Worm (Caenorhabditis elegans) whole organism, L4 larva: ENCODE data around the gene F17E9.4.

ENCODE experiments used
- D1046.2 ChIP-seq: fragments of 200-800 bp; sonication (Bioruptor generic); IDR thresholded peaks from 2 replicates; pipeline ENCODE4 v1.3.6; 2022; ENCODE audit warnings: missing genetic modification characterization, missing compliant biosample characterization
- F26F4.8 ChIP-seq: fragments of 200-800 bp; sonication (Bioruptor generic); conservative IDR thresholded peaks from 2 replicates; pipeline ENCODE4 v1.3.6; 2022; ENCODE audit warnings: missing genetic modification characterization, missing compliant biosample characterization
- F49E8.2 ChIP-seq: sonication (generic microtip); optimal IDR thresholded peaks from 2 replicates; lab custom pipeline; 2016; ENCODE audit warnings: missing compliant biosample characterization, mild to moderate bottlenecking, missing genetic modification characterization, borderline replicate concordance
- R02D3.7 ChIP-seq: fragments of 150-350 bp; sonication (generic microtip); optimal IDR thresholded peaks from 3 replicates; lab custom pipeline; 2014; ENCODE audit warnings: missing biosample characterization, missing genetic modification characterization
- T20F7.1 ChIP-seq: fragments of 200-800 bp; sonication (Bioruptor generic); optimal IDR thresholded peaks from 2 replicates; lab custom pipeline; 2018; ENCODE audit warnings: mild to moderate bottlenecking, missing genetic modification characterization, missing compliant biosample characterization
- T26A8.4 ChIP-seq: fragments of 200-800 bp; sonication (Bioruptor generic); IDR thresholded peaks from 2 replicates; pipeline ENCODE4 v1.3.6; 2022; ENCODE audit warnings: missing genetic modification characterization, missing compliant biosample characterization
- ZK337.2 ChIP-seq: fragments of 200-800 bp; sonication (Bioruptor generic); IDR thresholded peaks from 2 replicates; pipeline ENCODE4 v1.3.6; 2022; ENCODE audit warnings: missing genetic modification reagents, missing genetic modification characterization, missing compliant biosample characterization
- ZK546.5 ChIP-seq, 2 experiments: sonication (generic microtip); optimal IDR thresholded peaks; 2 replicates each; lab custom pipeline; 2017; ENCODE audit warnings: missing biosample characterization in 2 of 2, missing genetic modification characterization in 2 of 2
- aha-1 ChIP-seq: fragments of 150-350 bp; peaks from one replicate; lab custom pipeline; 2014; ENCODE audit warnings: missing biosample characterization, missing genetic modification characterization
- arid-1 ChIP-seq: fragments of 200-800 bp; sonication (Bioruptor generic); conservative IDR thresholded peaks from 2 replicates; pipeline ENCODE4 v1.3.6; 2022; ENCODE audit warnings: missing genetic modification reagents, missing genetic modification characterization, missing compliant biosample characterization
- ceh-44 ChIP-seq: fragments of 200-800 bp; sonication (Bioruptor generic); IDR thresholded peaks from 2 replicates; pipeline ENCODE4 v1.3.6; 2022; ENCODE audit warnings: missing genetic modification reagents, missing genetic modification characterization, missing compliant biosample characterization
- ceh-62 ChIP-seq: sonication (generic microtip); optimal IDR thresholded peaks from 2 replicates; lab custom pipeline; 2017; ENCODE audit warnings: missing biosample characterization, missing genetic modification characterization
- ces-1 ChIP-seq: fragments of 150-350 bp; sonication (generic microtip); optimal IDR thresholded peaks from 4 replicates; lab custom pipeline; 2014; ENCODE audit warnings: missing biosample characterization, missing genetic modification reagents, missing genetic modification characterization
- daf-19 ChIP-seq: fragments of 200-800 bp; sonication (Bioruptor generic); conservative IDR thresholded peaks from 2 replicates; pipeline ENCODE4 v1.3.6; 2022; ENCODE audit warnings: missing genetic modification characterization, missing compliant biosample characterization
- daf-8 ChIP-seq: fragments of 200-800 bp; sonication (Bioruptor generic); IDR thresholded peaks from 2 replicates; pipeline ENCODE4 v1.3.6; 2022; ENCODE audit warnings: missing genetic modification characterization, missing compliant biosample characterization
- dmd-6 ChIP-seq: fragments of 200-800 bp; sonication (Bioruptor generic); IDR thresholded peaks from 2 replicates; pipeline ENCODE4 v1.3.6; 2022; ENCODE audit warnings: missing genetic modification reagents, missing genetic modification characterization, missing compliant biosample characterization
- dmd-8 ChIP-seq: fragments of 200-800 bp; sonication (Bioruptor generic); IDR thresholded peaks from 2 replicates; pipeline ENCODE4 v1.3.6; 2022; ENCODE audit warnings: missing genetic modification characterization, missing compliant biosample characterization
- dpl-1 ChIP-seq: fragments of 150-350 bp; optimal IDR thresholded peaks from 2 replicates; lab custom pipeline; 2014; ENCODE audit warnings: missing biosample characterization, missing genetic modification reagents, missing genetic modification characterization
- egl-43 ChIP-seq: fragments of 200-800 bp; sonication (Bioruptor generic); IDR thresholded peaks from 2 replicates; pipeline ENCODE4 v1.3.6; 2022; ENCODE audit warnings: missing genetic modification reagents, missing genetic modification characterization, missing compliant biosample characterization
- hmg-1.1 ChIP-seq: fragments of 200-800 bp; sonication (Bioruptor generic); IDR thresholded peaks from 2 replicates; pipeline ENCODE4 v1.3.6; 2022; ENCODE audit warnings: missing genetic modification reagents, missing genetic modification characterization, missing compliant biosample characterization
- lim-7 ChIP-seq: fragments of 200-800 bp; sonication (Bioruptor generic); IDR thresholded peaks from 2 replicates; pipeline ENCODE4 v1.3.6; 2022; ENCODE audit warnings: missing genetic modification characterization, missing compliant biosample characterization
- lin-29 ChIP-seq: fragments of 200-800 bp; sonication (Bioruptor generic); IDR thresholded peaks from 2 replicates; pipeline ENCODE4 v1.3.6; 2022; ENCODE audit warnings: missing genetic modification reagents, missing genetic modification characterization, missing compliant biosample characterization
- lin-38 ChIP-seq: fragments of 200-800 bp; sonication (Bioruptor generic); IDR thresholded peaks from 2 replicates; pipeline ENCODE4 v1.3.6; 2022; ENCODE audit warnings: missing genetic modification reagents, missing genetic modification characterization, missing compliant biosample characterization
- lir-3 ChIP-seq: sonication (generic microtip); optimal IDR thresholded peaks from 2 replicates; lab custom pipeline; 2016; ENCODE audit warnings: mild to moderate bottlenecking, missing genetic modification characterization, missing compliant biosample characterization
- lsy-2 ChIP-seq, 2 experiments: fragments of 150-350 bp in 1 of 2; sonication (generic microtip) in 1 of 2; optimal IDR thresholded peaks; 2 replicates each; lab custom pipeline; 2014 to 2017; ENCODE audit warnings: missing biosample characterization in 2 of 2, missing genetic modification characterization in 2 of 2
- mep-1 ChIP-seq: fragments of 150-350 bp; sonication (generic microtip); optimal IDR thresholded peaks from 3 replicates; lab custom pipeline; 2014; ENCODE audit warnings: missing biosample characterization, missing genetic modification characterization
- mes-2 ChIP-seq: sonication (generic microtip); optimal IDR thresholded peaks from 2 replicates; lab custom pipeline; 2016; ENCODE audit warnings: missing genotype, mild to moderate bottlenecking, missing genetic modification characterization, missing compliant biosample characterization; ENCODE audit not compliant: poor library complexity, severe bottlenecking
- mxl-3 ChIP-seq: fragments of 200-800 bp; sonication (Bioruptor generic); optimal IDR thresholded peaks from 2 replicates; lab custom pipeline; 2018; ENCODE audit warnings: mild to moderate bottlenecking, missing genetic modification characterization, missing compliant biosample characterization
- nhr-10 ChIP-seq: fragments of 150-350 bp; optimal IDR thresholded peaks from 2 replicates; lab custom pipeline; 2014; ENCODE audit warnings: missing biosample characterization, missing genetic modification characterization
- nhr-11 ChIP-seq: fragments of 150-350 bp; optimal IDR thresholded peaks from 2 replicates; lab custom pipeline; 2014; ENCODE audit warnings: missing biosample characterization, missing genetic modification characterization
- nhr-237 ChIP-seq: sonication (generic microtip); optimal IDR thresholded peaks from 2 replicates; lab custom pipeline; 2017; ENCODE audit warnings: missing biosample characterization, missing genetic modification characterization
- nhr-42 ChIP-seq: fragments of 200-800 bp; sonication (Bioruptor generic); IDR thresholded peaks from 2 replicates; pipeline ENCODE4 v1.3.6; 2022; ENCODE audit warnings: missing genetic modification characterization, missing compliant biosample characterization
- nhr-6 ChIP-seq: fragments of 150-350 bp; optimal IDR thresholded peaks from 2 replicates; lab custom pipeline; 2014; ENCODE audit warnings: missing biosample characterization, missing genetic modification characterization
- nhr-76 ChIP-seq: fragments of 150-350 bp; optimal IDR thresholded peaks from 2 replicates; lab custom pipeline; 2014; ENCODE audit warnings: missing biosample characterization, missing genetic modification characterization
- nhr-77 ChIP-seq: fragments of 150-350 bp; optimal IDR thresholded peaks from 2 replicates; lab custom pipeline; 2014; ENCODE audit warnings: missing biosample characterization, missing genetic modification characterization
- pha-4 ChIP-seq, 2 experiments: fragments of 150-350 bp in 1 of 2; fragments of 200-800 bp in 1 of 2; sonication (Bioruptor generic) in 1 of 2; IDR thresholded peaks in 1 of 2; optimal IDR thresholded peaks in 1 of 2; 2 replicates each; pipeline versions ENCODE4 v1.3.6 to Lab custom; 2014 to 2022; ENCODE audit warnings: missing genetic modification characterization in 2 of 2, missing genetic modification reagents in 2 of 2, missing biosample characterization in 1 of 2, missing compliant biosample characterization in 1 of 2
- pqm-1 ChIP-seq: sonication (generic microtip); optimal IDR thresholded peaks from 2 replicates; lab custom pipeline; 2017; ENCODE audit warnings: missing biosample characterization, missing genetic modification characterization
- saeg-2 ChIP-seq: fragments of 200-800 bp; sonication (Bioruptor generic); IDR thresholded peaks from 2 replicates; pipeline ENCODE4 v1.3.6; 2022; ENCODE audit warnings: missing genetic modification reagents, missing genetic modification characterization, missing compliant biosample characterization
- snpc-1.2 ChIP-seq: fragments of 200-800 bp; sonication (Bioruptor generic); IDR thresholded peaks from 2 replicates; pipeline ENCODE4 v1.3.6; 2022; ENCODE audit warnings: missing genetic modification reagents, missing genetic modification characterization, missing compliant biosample characterization
- spr-3 ChIP-seq: fragments of 200-800 bp; sonication (Bioruptor generic); optimal IDR thresholded peaks from 2 replicates; lab custom pipeline; 2018; ENCODE audit warnings: mild to moderate bottlenecking, missing genetic modification characterization, missing compliant biosample characterization
- unc-130 ChIP-seq: sonication (generic microtip); optimal IDR thresholded peaks from 2 replicates; lab custom pipeline; 2016; ENCODE audit warnings: missing genetic modification reagents, missing genetic modification characterization, missing compliant biosample characterization
- unc-39 ChIP-seq: sonication (generic microtip); optimal IDR thresholded peaks from 2 replicates; lab custom pipeline; 2017; ENCODE audit warnings: missing biosample characterization, missing genetic modification characterization
- unc-62 ChIP-seq, 3 experiments: fragments of 150-350 bp in 1 of 3; sonication (generic microtip); optimal IDR thresholded peaks in 2 of 3; peaks in 1 of 3; 1 replicate in 1 of 3; 2 replicates in 2 of 3; lab custom pipeline; 2014 to 2017; ENCODE audit warnings: missing biosample characterization in 3 of 3, missing genetic modification characterization in 3 of 3, missing genetic modification reagents in 3 of 3, missing genotype in 1 of 3
- vab-7 ChIP-seq: fragments of 200-800 bp; sonication (Bioruptor generic); IDR thresholded peaks from 2 replicates; pipeline ENCODE4 v1.3.6; 2022; ENCODE audit warnings: missing genetic modification reagents, missing genetic modification characterization, missing compliant biosample characterization
- zfp-3 ChIP-seq: fragments of 200-800 bp; sonication (Bioruptor generic); conservative IDR thresholded peaks from 2 replicates; pipeline ENCODE4 v1.3.6; 2022; ENCODE audit warnings: missing genetic modification reagents, missing genetic modification characterization, missing compliant biosample characterization
- ztf-11 ChIP-seq: fragments of 150-350 bp; optimal IDR thresholded peaks from 2 replicates; lab custom pipeline; 2014; ENCODE audit warnings: missing biosample characterization, missing genetic modification characterization
- ztf-7 ChIP-seq: fragments of 150-350 bp; optimal IDR thresholded peaks from 2 replicates; lab custom pipeline; 2014; ENCODE audit warnings: missing biosample characterization, missing genetic modification characterization

F17E9.4 gene

DNA sequence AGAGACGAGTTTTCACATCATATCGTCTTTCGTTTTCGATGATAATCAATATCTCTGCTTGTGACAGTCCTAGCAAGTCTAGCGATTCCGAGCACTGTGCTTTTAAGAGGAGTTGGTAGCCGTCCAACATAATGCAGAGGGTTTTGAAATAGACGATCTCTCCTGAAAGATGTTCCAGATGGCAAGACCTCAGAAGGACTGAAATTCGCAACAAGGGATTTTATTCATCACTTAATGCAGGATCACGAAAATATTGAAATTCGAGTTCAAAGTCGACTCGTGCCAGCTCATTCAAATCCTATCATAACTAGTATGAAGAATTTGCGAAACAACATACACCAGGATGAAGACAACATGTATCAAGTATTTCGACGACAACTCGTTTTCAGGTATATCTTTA is 29.3 kb downstream of the F17E9.4 start, which contains the start of gene D2096.7 (continued):
- TF ChIP-seq mxl-3 (GFP tag; lab: Kevin White, UChicago) = peak; percentile 39
- TF ChIP-seq nhr-237 (tag; lab: Kevin White, UChicago) = no peak
- peak; percentile 82 for TF ChIP-seq lin-38 (GFP tag; lab: Robert Waterston, UW)
- TF ChIP-seq unc-39 (tag; lab: Kevin White, UChicago) = no peak
- peak; percentile 70 for TF ChIP-seq unc-130 (GFP tag; lab: Kevin White, UChicago)
- TF ChIP-seq T20F7.1 (GFP tag; lab: Kevin White, UChicago) = peak; percentile 51
- TF ChIP-seq ces-1 (GFP tag; lab: Kevin White, UChicago) = no peak
- no peak for TF ChIP-seq nhr-42 (GFP tag; lab: Robert Waterston, UW)
- no peak for TF ChIP-seq R02D3.7 (tag; lab: Kevin White, UChicago)
- TF ChIP-seq ZK337.2 (GFP tag; lab: Robert Waterston, UW) = 0 out of 2 replicates have a peak, but pooled peaks have one; percentile 23
- TF ChIP-seq vab-7 (GFP tag; lab: Robert Waterston, UW) = no peak
- TF ChIP-seq egl-43 = peak; percentile 69
- no peak for TF ChIP-seq daf-8 (GFP tag; lab: Robert Waterston, UW)
- TF ChIP-seq lim-7 (GFP tag; lab: Robert Waterston, UW) = peak; percentile 66; the same call in 1 of the 2 replicates
- no peak for TF ChIP-seq unc-62 (GFP tag; optimal IDR thresholded peaks at IDR 0.05 in 1 of 2; lab: Kevin White, UChicago)
- TF ChIP-seq unc-62 (tag; optimal IDR thresholded peaks at IDR 0.05; lab: Kevin White, UChicago) = no peak
- no peak for TF ChIP-seq ZK546.5 (tag; optimal IDR thresholded peaks at IDR 0.05; lab: Kevin White, UChicago)
- TF ChIP-seq lin-29 (GFP tag; lab: Robert Waterston, UW) = no peak
- TF ChIP-seq F49E8.2 = peak; percentile 94
- TF ChIP-seq mes-2 (tag; lab: Kevin White, UChicago) = peak; percentile 28
- no peak for TF ChIP-seq lir-3 (tag; lab: Kevin White, UChicago)
- peak; percentile 42 for TF ChIP-seq spr-3
- peak; percentile 54; the same call in 1 of the 2 replicates for TF ChIP-seq daf-19 (GFP tag; lab: Robert Waterston, UW)
- peak; percentile 64; the same call in 1 of the 2 replicates for TF ChIP-seq dmd-8
- TF ChIP-seq D1046.2 (GFP tag; lab: Robert Waterston, UW) = peak; percentile 30; the same call in 1 of the 2 replicates
- peak; percentile 47; the same call in 1 of the 2 replicates for TF ChIP-seq saeg-2 (GFP tag; lab: Robert Waterston, UW)
- TF ChIP-seq arid-1 (GFP tag; lab: Robert Waterston, UW) = peak; percentile 76
- TF ChIP-seq nhr-11 (tag; lab: Kevin White, UChicago) = no peak
- 0 out of 2 replicates have a peak, but pooled peaks have one; percentile 36 for TF ChIP-seq zfp-3 (GFP tag; lab: Robert Waterston, UW)
- no peak for TF ChIP-seq pqm-1 (tag; lab: Kevin White, UChicago)
- TF ChIP-seq F26F4.8 (GFP tag; lab: Robert Waterston, UW) = no peak
- TF ChIP-seq, all 104 proteins: peak for 34

DNA sequence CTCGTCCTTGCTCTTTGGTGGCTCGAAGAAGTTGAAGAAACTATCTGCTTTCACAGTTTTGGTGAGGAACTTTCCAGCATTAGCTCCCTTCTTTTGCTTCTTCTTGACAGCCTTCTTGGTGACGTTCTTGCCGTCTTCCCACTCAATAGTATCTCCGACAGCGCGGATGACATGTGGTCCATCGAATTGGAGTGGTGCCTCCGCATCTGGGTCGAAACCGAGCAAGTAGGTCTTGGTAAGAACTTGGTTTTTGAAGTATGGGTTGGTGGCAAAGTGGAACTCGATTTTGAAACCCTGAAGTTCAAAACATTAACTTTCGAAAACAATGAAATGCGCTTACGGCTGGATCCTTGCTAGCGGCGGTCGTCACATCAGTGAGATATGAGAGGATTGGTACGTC is 30.1 kb downstream of the F17E9.4 start:
- no peak for TF ChIP-seq nhr-6 (tag; lab: Kevin White, UChicago)
- TF ChIP-seq aha-1 (tag; lab: Kevin White, UChicago) = peak; percentile 62

- TF ChIP-seq arid-1 (GFP tag; lab: Robert Waterston, UW) (no peak), dmd-8 (no peak), mep-1 (peak; percentile 87), ztf-7 (tag; lab: Kevin White, UChicago) (peak; percentile 8), ztf-11 (tag; lab: Kevin White, UChicago) (no peak), ceh-62 (tag; lab: Kevin White, UChicago) (no peak), T26A8.4 (GFP tag; lab: Robert Waterston, UW) (peak; percentile 23; the same call in 1 of the 2 replicates), nhr-77 (tag; lab: Kevin White, UChicago) (peak; percentile 83), dmd-6 (GFP tag; lab: Robert Waterston, UW) (peak; percentile 44; the same call in 1 of the 2 replicates), lsy-2 (tag; optimal IDR thresholded peaks at IDR 0.05; lab: Kevin White, UChicago) (peak; percentile 46 to 92), nhr-6 (tag; lab: Kevin White, UChicago) (peak; percentile 60), lin-29 (GFP tag; lab: Robert Waterston, UW) (no peak), F49E8.2 (no peak), mes-2 (tag; lab: Kevin White, UChicago) (no peak), nhr-10 (tag; lab: Kevin White, UChicago) (no peak), hmg-1.1 (GFP tag; lab: Robert Waterston, UW) (peak; percentile 63), snpc-1.2 (GFP tag; lab: Robert Waterston, UW) (no peak), nhr-76 (no peak), unc-130 (GFP tag; lab: Kevin White, UChicago) (peak; percentile 35), dpl-1 (peak; percentile 67), ceh-44 (GFP tag; lab: Robert Waterston, UW) (no peak), pha-4 (GFP tag; IDR thresholded peaks at IDR 0.05; lab: Robert Waterston, UW) (no peak), pha-4 (tag; optimal IDR thresholded peaks at IDR 0.05; lab: Kevin White, UChicago) (peak; percentile 95)
Observed at ce11 chrIV:8379278-8379677, 31.1 kb downstream of the F17E9.4 start, which contains the start of gene nap-1. Gene nap-1, minus strand, starts transcription at chrIV:8379319.
